Worm (Caenorhabditis elegans) whole organism, L4 larva: ENCODE data around the gene D1014.2.

Source experiments
- F37D6.2 ChIP-seq: sonication (generic microtip); optimal IDR thresholded peaks from 2 replicates; lab custom pipeline; 2016; ENCODE audit warnings: mild to moderate bottlenecking, missing genetic modification characterization, missing compliant biosample characterization
- F49E8.2 ChIP-seq: sonication (generic microtip); optimal IDR thresholded peaks from 2 replicates; lab custom pipeline; 2016; ENCODE audit warnings: missing compliant biosample characterization, mild to moderate bottlenecking, missing genetic modification characterization, borderline replicate concordance
- T20F7.1 ChIP-seq: fragments of 200-800 bp; sonication (Bioruptor generic); optimal IDR thresholded peaks from 2 replicates; lab custom pipeline; 2018; ENCODE audit warnings: mild to moderate bottlenecking, missing genetic modification characterization, missing compliant biosample characterization
- Y48G9A.11 ChIP-seq: fragments of 200-800 bp; sonication (Bioruptor generic); IDR thresholded peaks from 2 replicates; pipeline ENCODE4 v1.3.6; 2022; ENCODE audit warnings: missing genetic modification reagents, missing genetic modification characterization, missing compliant biosample characterization
- aha-1 ChIP-seq: fragments of 150-350 bp; peaks from one replicate; lab custom pipeline; 2014; ENCODE audit warnings: missing biosample characterization, missing genetic modification characterization
- ama-1 ChIP-seq: fragments of 150-350 bp; optimal IDR thresholded peaks from 2 replicates; lab custom pipeline; 2014; ENCODE audit warnings: inconsistent platforms, mixed read lengths
- ceh-20 ChIP-seq: fragments of 200-800 bp; sonication (Bioruptor generic); IDR thresholded peaks from 2 replicates; pipeline ENCODE4 v1.3.6; 2022; ENCODE audit warnings: missing genetic modification reagents, missing genetic modification characterization, missing compliant biosample characterization
- ceh-32 ChIP-seq: sonication (generic microtip); optimal IDR thresholded peaks from 2 replicates; lab custom pipeline; 2016; ENCODE audit warnings: mild to moderate bottlenecking, missing genetic modification characterization, missing compliant biosample characterization; ENCODE audit not compliant: poor library complexity
- ceh-44 ChIP-seq: fragments of 200-800 bp; sonication (Bioruptor generic); IDR thresholded peaks from 2 replicates; pipeline ENCODE4 v1.3.6; 2022; ENCODE audit warnings: missing genetic modification reagents, missing genetic modification characterization, missing compliant biosample characterization
- ceh-62 ChIP-seq: sonication (generic microtip); optimal IDR thresholded peaks from 2 replicates; lab custom pipeline; 2017; ENCODE audit warnings: missing biosample characterization, missing genetic modification characterization
- ces-1 ChIP-seq: fragments of 150-350 bp; sonication (generic microtip); optimal IDR thresholded peaks from 4 replicates; lab custom pipeline; 2014; ENCODE audit warnings: missing biosample characterization, missing genetic modification reagents, missing genetic modification characterization
- ctbp-1 ChIP-seq: fragments of 200-800 bp; sonication (Bioruptor generic); IDR thresholded peaks from 2 replicates; pipeline ENCODE4 v1.3.6; 2022; ENCODE audit warnings: missing genetic modification reagents, missing genetic modification characterization, missing compliant biosample characterization
- daf-16 ChIP-seq, 3 experiments: sonication (generic microtip); optimal IDR thresholded peaks; 2 replicates each; lab custom pipeline; 2016 to 2017; ENCODE audit warnings: missing genetic modification characterization in 3 of 3, missing genetic modification reagents in 3 of 3, mild to moderate bottlenecking in 2 of 3, missing compliant biosample characterization in 2 of 3, missing biosample characterization in 1 of 3, moderate library complexity in 1 of 3
- dmd-6 ChIP-seq: fragments of 200-800 bp; sonication (Bioruptor generic); IDR thresholded peaks from 2 replicates; pipeline ENCODE4 v1.3.6; 2022; ENCODE audit warnings: missing genetic modification reagents, missing genetic modification characterization, missing compliant biosample characterization
- dpl-1 ChIP-seq: fragments of 150-350 bp; optimal IDR thresholded peaks from 2 replicates; lab custom pipeline; 2014; ENCODE audit warnings: missing biosample characterization, missing genetic modification reagents, missing genetic modification characterization
- dve-1 ChIP-seq: sonication (generic microtip); optimal IDR thresholded peaks from 2 replicates; lab custom pipeline; 2017; ENCODE audit warnings: antibody characterized with exemption, mild to moderate bottlenecking, missing genetic modification characterization, missing compliant biosample characterization; ENCODE audit not compliant: insufficient read depth
- fkh-10 ChIP-seq: fragments of 150-350 bp; optimal IDR thresholded peaks from 2 replicates; lab custom pipeline; 2014; ENCODE audit warnings: missing biosample characterization, missing genetic modification reagents, missing genetic modification characterization
- hif-1 ChIP-seq, 2 experiments: sonication (generic microtip); optimal IDR thresholded peaks; 2 replicates each; lab custom pipeline; 2016 to 2017; ENCODE audit warnings: missing compliant biosample characterization in 2 of 2, missing genetic modification characterization in 2 of 2, missing genetic modification reagents in 2 of 2, missing genotype in 2 of 2, mild to moderate bottlenecking in 1 of 2
- hlh-11 ChIP-seq: fragments of 200-800 bp; sonication (Bioruptor generic); optimal IDR thresholded peaks from 2 replicates; lab custom pipeline; 2018; ENCODE audit warnings: mild to moderate bottlenecking, missing genetic modification characterization, missing compliant biosample characterization
- hlh-30 ChIP-seq: sonication (generic microtip); optimal IDR thresholded peaks from 2 replicates; lab custom pipeline; 2017; ENCODE audit warnings: antibody characterized with exemption, mild to moderate bottlenecking, missing genetic modification characterization, missing compliant biosample characterization; ENCODE audit not compliant: insufficient read depth
- hmg-1.1 ChIP-seq: fragments of 200-800 bp; sonication (Bioruptor generic); IDR thresholded peaks from 2 replicates; pipeline ENCODE4 v1.3.6; 2022; ENCODE audit warnings: missing genetic modification reagents, missing genetic modification characterization, missing compliant biosample characterization
- jun-1 ChIP-seq: fragments of 150-350 bp; optimal IDR thresholded peaks from 2 replicates; lab custom pipeline; 2014; ENCODE audit warnings: missing biosample characterization, missing genetic modification reagents, missing genetic modification characterization
- lin-1 ChIP-seq: fragments of 200-800 bp; sonication (Bioruptor generic); IDR thresholded peaks from 2 replicates; pipeline ENCODE4 v1.3.6; 2022; ENCODE audit warnings: missing genetic modification reagents, missing genetic modification characterization, missing compliant biosample characterization
- lsy-2 ChIP-seq, 2 experiments: fragments of 150-350 bp in 1 of 2; sonication (generic microtip) in 1 of 2; optimal IDR thresholded peaks; 2 replicates each; lab custom pipeline; 2014 to 2017; ENCODE audit warnings: missing biosample characterization in 2 of 2, missing genetic modification characterization in 2 of 2
- mdl-1 ChIP-seq, 2 experiments: fragments of 150-350 bp in 1 of 2; sonication (generic microtip) in 1 of 2; optimal IDR thresholded peaks; 2 replicates each; lab custom pipeline; 2014 to 2017; ENCODE audit warnings: missing biosample characterization in 2 of 2, missing genetic modification characterization in 2 of 2
- mdt-29 ChIP-seq: fragments of 200-800 bp; sonication (Bioruptor generic); IDR thresholded peaks from 2 replicates; pipeline ENCODE4 v1.3.6; 2022; ENCODE audit warnings: missing genetic modification reagents, missing genetic modification characterization, missing compliant biosample characterization
- mep-1 ChIP-seq: fragments of 150-350 bp; sonication (generic microtip); optimal IDR thresholded peaks from 3 replicates; lab custom pipeline; 2014; ENCODE audit warnings: missing biosample characterization, missing genetic modification characterization
- mes-2 ChIP-seq: sonication (generic microtip); optimal IDR thresholded peaks from 2 replicates; lab custom pipeline; 2016; ENCODE audit warnings: missing genotype, mild to moderate bottlenecking, missing genetic modification characterization, missing compliant biosample characterization; ENCODE audit not compliant: poor library complexity, severe bottlenecking
- mxl-3 ChIP-seq: fragments of 200-800 bp; sonication (Bioruptor generic); optimal IDR thresholded peaks from 2 replicates; lab custom pipeline; 2018; ENCODE audit warnings: mild to moderate bottlenecking, missing genetic modification characterization, missing compliant biosample characterization
- nhr-11 ChIP-seq: fragments of 150-350 bp; optimal IDR thresholded peaks from 2 replicates; lab custom pipeline; 2014; ENCODE audit warnings: missing biosample characterization, missing genetic modification characterization
- rbr-2 ChIP-seq: sonication (generic microtip); optimal IDR thresholded peaks from 2 replicates; lab custom pipeline; 2016; ENCODE audit warnings: missing genotype, missing genetic modification characterization, missing compliant biosample characterization
- set-16 ChIP-seq: fragments of 200-800 bp; sonication (Bioruptor generic); IDR thresholded peaks from 2 replicates; pipeline ENCODE4 v1.3.6; 2022; ENCODE audit warnings: missing genetic modification reagents, missing genetic modification characterization, missing compliant biosample characterization
- skn-1 ChIP-seq: fragments of 150-350 bp; optimal IDR thresholded peaks from 2 replicates; lab custom pipeline; 2014; ENCODE audit warnings: missing biosample characterization, missing genetic modification characterization
- spr-1 ChIP-seq: sonication (generic microtip); optimal IDR thresholded peaks from 2 replicates; lab custom pipeline; 2016; ENCODE audit warnings: mild to moderate bottlenecking, missing genetic modification characterization, missing compliant biosample characterization
- spr-3 ChIP-seq: fragments of 200-800 bp; sonication (Bioruptor generic); optimal IDR thresholded peaks from 2 replicates; lab custom pipeline; 2018; ENCODE audit warnings: mild to moderate bottlenecking, missing genetic modification characterization, missing compliant biosample characterization
- unc-62 ChIP-seq, 3 experiments: fragments of 150-350 bp in 1 of 3; sonication (generic microtip); optimal IDR thresholded peaks in 2 of 3; peaks in 1 of 3; 1 replicate in 1 of 3; 2 replicates in 2 of 3; lab custom pipeline; 2014 to 2017; ENCODE audit warnings: missing biosample characterization in 3 of 3, missing genetic modification characterization in 3 of 3, missing genetic modification reagents in 3 of 3, missing genotype in 1 of 3
- vab-7 ChIP-seq: fragments of 200-800 bp; sonication (Bioruptor generic); IDR thresholded peaks from 2 replicates; pipeline ENCODE4 v1.3.6; 2022; ENCODE audit warnings: missing genetic modification reagents, missing genetic modification characterization, missing compliant biosample characterization
- zag-1 ChIP-seq: fragments of 150-350 bp; optimal IDR thresholded peaks from 2 replicates; lab custom pipeline; 2014; ENCODE audit warnings: missing biosample characterization, missing genetic modification characterization

D1014.2 gene

DNA sequence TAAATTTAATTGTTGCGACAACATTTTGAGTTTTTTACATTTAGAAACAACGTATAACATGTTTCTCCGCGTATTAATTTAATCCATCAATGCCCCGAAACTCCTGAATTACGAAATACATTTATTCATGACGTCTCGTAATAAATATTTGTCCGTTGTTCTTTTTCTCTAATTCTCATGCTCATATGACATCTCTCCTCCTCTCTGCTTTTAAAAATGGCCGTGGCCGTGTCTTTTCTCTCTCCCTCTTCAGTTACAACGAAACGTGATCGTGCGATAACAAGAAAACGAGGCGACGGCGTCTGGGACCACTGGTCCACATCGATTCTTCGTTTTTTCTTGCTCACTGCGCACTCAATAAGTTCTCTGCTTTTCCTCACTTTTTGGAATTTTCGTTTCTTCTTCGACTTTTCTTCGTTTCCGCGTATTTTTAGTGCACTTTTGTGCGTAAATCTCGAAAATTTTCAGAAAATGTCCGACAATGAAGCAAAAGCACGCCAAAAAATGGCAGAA, 13.5 kb upstream of the D1014.2 start, which contains the start of gene snap-1:
Gene snap-1 (plus strand): TSS at position 463 of the 513 bp plus-strand sequence.
- TF ChIP-seq ceh-32 (tag; lab: Kevin White, UChicago) (no peak), vab-7 (no peak), ctbp-1 (GFP tag; lab: Robert Waterston, UW) (peak; percentile 58; the same call in 1 of the 2 replicates), aha-1 (tag; lab: Kevin White, UChicago) (peak; percentile 88), skn-1 (tag; lab: Kevin White, UChicago) (no peak), F49E8.2 (no peak), ceh-62 (tag; lab: Kevin White, UChicago) (no peak), ceh-44 (GFP tag; lab: Robert Waterston, UW) (peak; percentile 36; the same call in 1 of the 2 replicates), zag-1 (no peak), jun-1 (tag; lab: Kevin White, UChicago) (no peak), F37D6.2 (tag; lab: Kevin White, UChicago) (peak; percentile 5), dmd-6 (GFP tag; lab: Robert Waterston, UW) (no peak; the same call in 1 of the 2 replicates), hmg-1.1 (GFP tag; lab: Robert Waterston, UW) (peak; percentile 57), Y48G9A.11 (GFP tag; lab: Robert Waterston, UW) (no peak), lsy-2 (tag; optimal IDR thresholded peaks at IDR 0.05; lab: Kevin White, UChicago) (peak in 1 of 2 experiments; percentile 75), daf-16 (GFP tag; optimal IDR thresholded peaks at IDR 0.05; lab: Kevin White, UChicago) (no peak), daf-16 (tag; optimal IDR thresholded peaks at IDR 0.05; lab: Kevin White, UChicago) (peak; percentile 57), mes-2 (tag; lab: Kevin White, UChicago) (peak; percentile 65), hlh-11 (tag; lab: Kevin White, UChicago) (peak; percentile 66), ces-1 (GFP tag; lab: Kevin White, UChicago) (no peak), mdl-1 (tag; optimal IDR thresholded peaks at IDR 0.05; lab: Kevin White, UChicago) (peak in 1 of 2 experiments; percentile 38), mxl-3 (GFP tag; lab: Kevin White, UChicago) (peak; percentile 74), dve-1 (tag; lab: Kevin White, UChicago) (peak; percentile 26), rbr-2 (peak; percentile 55), T20F7.1 (GFP tag; lab: Kevin White, UChicago) (peak; percentile 42), ama-1 (lab: Kevin White, UChicago) (no peak), dpl-1 (GFP tag; lab: Kevin White, UChicago) (peak; percentile 42), nhr-11 (peak; percentile 20), mep-1 (peak; percentile 51), unc-62 (GFP tag; optimal IDR thresholded peaks at IDR 0.05 in 1 of 2; lab: Kevin White, UChicago) (peak in 1 of 2 experiments; percentile 32), unc-62 (tag; optimal IDR thresholded peaks at IDR 0.05; lab: Kevin White, UChicago) (no peak), spr-1 (no peak), fkh-10 (peak; percentile 49), ceh-20 (GFP tag; lab: Robert Waterston, UW) (no peak), hlh-30 (tag; lab: Kevin White, UChicago) (peak; percentile 93)

DNA sequence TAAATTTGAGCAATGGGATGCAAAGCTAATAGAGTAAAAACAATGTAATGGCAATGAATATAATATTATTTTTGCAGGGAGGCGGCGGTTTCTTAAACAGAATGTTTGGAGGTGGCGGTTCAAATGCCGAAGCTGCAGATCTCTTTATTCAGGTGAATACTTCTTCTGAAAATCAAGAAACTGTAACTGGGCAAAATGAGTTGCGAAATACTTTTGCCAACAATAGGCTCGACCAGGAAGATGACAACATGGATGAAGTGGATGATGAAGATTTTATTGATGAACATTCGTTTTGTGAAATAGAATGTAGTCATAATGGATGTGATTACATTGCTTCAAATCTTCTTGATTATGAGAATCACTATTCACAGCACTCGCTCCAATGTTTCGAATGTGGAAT, 12.9 kb upstream of the D1014.2 start:
- no peak for TF ChIP-seq spr-3 (GFP tag; lab: Kevin White, UChicago)
- TF ChIP-seq lin-1 (GFP tag; lab: Robert Waterston, UW), result no peak
- TF ChIP-seq rbr-2, result no peak
- no peak for TF ChIP-seq jun-1 (tag; lab: Kevin White, UChicago)
- TF ChIP-seq set-16 (GFP tag; lab: Robert Waterston, UW), result no peak
- no peak for TF ChIP-seq mdt-29 (GFP tag; lab: Robert Waterston, UW)
- TF ChIP-seq skn-1 (tag; lab: Kevin White, UChicago), result no peak
- TF ChIP-seq hif-1 (tag; optimal IDR thresholded peaks at IDR 0.05; lab: Kevin White, UChicago), result no peak
- TF ChIP-seq hlh-11 (tag; lab: Kevin White, UChicago), result no peak
